Worm (Caenorhabditis elegans) whole organism, midembryonic: ENCODE results near the gene spin-3.

Experiments used
- T22C8.4 ChIP-seq: fragments of 200-800 bp; sonication (Bioruptor generic); IDR thresholded peaks from 2 replicates; pipeline ENCODE4 v1.3.6; 2022; ENCODE audit warnings: missing genetic modification characterization, missing compliant biosample characterization
- cog-1 ChIP-seq: sonication (generic microtip); optimal IDR thresholded peaks from 2 replicates; lab custom pipeline; 2016; ENCODE audit warnings: missing genetic modification characterization, missing compliant biosample characterization
- flt-1 ChIP-seq: fragments of 200-800 bp; sonication (Bioruptor generic); IDR thresholded peaks from 2 replicates; pipeline ENCODE4 v1.3.6; 2022; ENCODE audit warnings: missing genetic modification characterization, missing compliant biosample characterization
- klf-2 ChIP-seq: fragments of 200-800 bp; sonication (Bioruptor generic); conservative IDR thresholded peaks from 2 replicates; pipeline ENCODE4 v1.3.6; 2022; ENCODE audit warnings: missing genetic modification reagents, missing genetic modification characterization, missing compliant biosample characterization
- med-1 ChIP-seq: sonication (generic microtip); optimal IDR thresholded peaks from 2 replicates; lab custom pipeline; 2017; ENCODE audit warnings: missing genetic modification characterization, mild to moderate bottlenecking, missing compliant biosample characterization, antibody characterized with exemption, missing genetic modification reagents; ENCODE audit not compliant: insufficient read depth
- ref-1 ChIP-seq: fragments of 200-800 bp; sonication (Bioruptor generic); conservative IDR thresholded peaks from 2 replicates; pipeline ENCODE4 v1.3.6; 2022; ENCODE audit warnings: missing genetic modification reagents, missing genetic modification characterization, missing compliant biosample characterization
- tab-1 ChIP-seq: fragments of 200-800 bp; sonication (Bioruptor generic); IDR thresholded peaks from 2 replicates; pipeline ENCODE4 v1.3.6; 2022; ENCODE audit warnings: missing genetic modification characterization, missing compliant biosample characterization
- ztf-23 ChIP-seq: fragments of 200-800 bp; sonication (Bioruptor generic); IDR thresholded peaks from 2 replicates; pipeline ENCODE4 v1.3.6; 2022; ENCODE audit warnings: missing genetic modification reagents, missing genetic modification characterization, missing compliant biosample characterization
- ztf-29 ChIP-seq: fragments of 200-800 bp; sonication (Bioruptor generic); IDR thresholded peaks from 2 replicates; pipeline ENCODE4 v1.3.6; 2022; ENCODE audit warnings: missing genetic modification reagents, missing genetic modification characterization, missing compliant biosample characterization

spin-3 gene

ce11 chrX:13129949-13130348 lies at the start of gene spin-3:
Gene spin-3 (plus strand): TSS chrX:13130249.
- TF ChIP-seq klf-2 (GFP tag; lab: Robert Waterston, UW), result no peak
- TF ChIP-seq flt-1 (GFP tag; lab: Robert Waterston, UW), result no peak
- no peak for TF ChIP-seq ref-1 (GFP tag; lab: Robert Waterston, UW)
- no peak for TF ChIP-seq cog-1 (tag; lab: Kevin White, UChicago)
- TF ChIP-seq tab-1 (GFP tag; lab: Robert Waterston, UW), result no peak
- no peak for TF ChIP-seq T22C8.4
- no peak for TF ChIP-seq med-1 (GFP tag; lab: Kevin White, UChicago)
- TF ChIP-seq ztf-23, result no peak
- TF ChIP-seq ztf-29 (GFP tag; lab: Robert Waterston, UW), result no peak

- TF ChIP-seq ref-1 (GFP tag; lab: Robert Waterston, UW) (no peak), T22C8.4 (no peak)
These were observed 47.7 kb upstream of the spin-3 start, which contains the start of gene str-10 for ce11 chrX:13082326-13082725. Gene str-10 (plus strand): TSS chrX:13082626.

DNA sequence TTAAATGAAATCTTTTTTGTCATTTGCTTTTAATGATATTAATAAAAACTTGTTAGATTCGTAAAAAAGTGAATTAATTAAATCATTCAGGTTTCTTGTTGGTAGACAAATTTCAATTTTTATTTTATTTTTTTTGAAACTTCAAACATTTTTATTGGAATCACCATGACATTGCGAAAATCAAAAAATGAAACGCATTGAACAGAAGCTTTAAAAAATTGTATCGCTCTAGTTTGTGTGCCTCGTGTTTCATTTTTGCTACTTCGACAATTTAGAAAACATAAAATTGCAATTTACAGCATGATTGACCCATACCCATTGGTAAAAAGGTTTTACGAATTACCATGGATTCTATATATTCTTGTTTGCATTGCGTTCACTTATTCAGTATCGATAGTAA lies 45.8 kb upstream of the spin-3 start, which contains the start of gene R03G8.1:
Gene R03G8.1, plus strand, starts transcription at position 301 of the 400 bp plus-strand sequence.
- TF ChIP-seq klf-2 (GFP tag; lab: Robert Waterston, UW), result no peak
- TF ChIP-seq tab-1 (GFP tag; lab: Robert Waterston, UW), result no peak
- TF ChIP-seq flt-1 (GFP tag; lab: Robert Waterston, UW), result no peak
- TF ChIP-seq ref-1 (GFP tag; lab: Robert Waterston, UW), result no peak
- no peak for TF ChIP-seq ztf-23
- no peak for TF ChIP-seq ztf-29 (GFP tag; lab: Robert Waterston, UW)
- TF ChIP-seq T22C8.4, result no peak
- TF ChIP-seq cog-1 (tag; lab: Kevin White, UChicago), result no peak
- no peak for TF ChIP-seq med-1 (GFP tag; lab: Kevin White, UChicago)

- TF ChIP-seq klf-2 (GFP tag; lab: Robert Waterston, UW) (no peak), flt-1 (GFP tag; lab: Robert Waterston, UW) (no peak), ref-1 (GFP tag; lab: Robert Waterston, UW) (no peak), ztf-23 (no peak), cog-1 (tag; lab: Kevin White, UChicago) (no peak), ztf-29 (GFP tag; lab: Robert Waterston, UW) (no peak), T22C8.4 (no peak), tab-1 (GFP tag; lab: Robert Waterston, UW) (no peak), med-1 (GFP tag; lab: Kevin White, UChicago) (no peak)
These were observed 41.5 kb upstream of the spin-3 start for ce11 chrX:13088539-13088938.

ce11 chrX:13090665-13091064 lies 39.4 kb upstream of the spin-3 start, which contains the start of gene R03G8.3:
Gene R03G8.3 (plus strand): TSS chrX:13090965.
- TF ChIP-seq T22C8.4, result no peak

ce11 chrX:13091199-13091598 lies 38.9 kb upstream of the spin-3 start:
- no peak for TF ChIP-seq med-1 (GFP tag; lab: Kevin White, UChicago)
- TF ChIP-seq klf-2 (GFP tag; lab: Robert Waterston, UW), result no peak
- TF ChIP-seq T22C8.4, result no peak
- no peak for TF ChIP-seq ztf-23
- no peak for TF ChIP-seq cog-1 (tag; lab: Kevin White, UChicago)
- no peak for TF ChIP-seq tab-1 (GFP tag; lab: Robert Waterston, UW)
- TF ChIP-seq ref-1 (GFP tag; lab: Robert Waterston, UW), result no peak
- no peak for TF ChIP-seq ztf-29 (GFP tag; lab: Robert Waterston, UW)
- TF ChIP-seq flt-1 (GFP tag; lab: Robert Waterston, UW), result no peak

- TF ChIP-seq ztf-23 (no peak), T22C8.4 (no peak), ref-1 (GFP tag; lab: Robert Waterston, UW) (no peak), flt-1 (GFP tag; lab: Robert Waterston, UW) (no peak), klf-2 (GFP tag; lab: Robert Waterston, UW) (no peak), tab-1 (GFP tag; lab: Robert Waterston, UW) (no peak), cog-1 (tag; lab: Kevin White, UChicago) (no peak), ztf-29 (GFP tag; lab: Robert Waterston, UW) (no peak), med-1 (GFP tag; lab: Kevin White, UChicago) (no peak)
These were observed 29.6 kb upstream of the spin-3 start, which contains the start of gene R03G8.6 for ce11 chrX:13100410-13100809. Gene R03G8.6 (minus strand): TSS chrX:13100510.

DNA sequence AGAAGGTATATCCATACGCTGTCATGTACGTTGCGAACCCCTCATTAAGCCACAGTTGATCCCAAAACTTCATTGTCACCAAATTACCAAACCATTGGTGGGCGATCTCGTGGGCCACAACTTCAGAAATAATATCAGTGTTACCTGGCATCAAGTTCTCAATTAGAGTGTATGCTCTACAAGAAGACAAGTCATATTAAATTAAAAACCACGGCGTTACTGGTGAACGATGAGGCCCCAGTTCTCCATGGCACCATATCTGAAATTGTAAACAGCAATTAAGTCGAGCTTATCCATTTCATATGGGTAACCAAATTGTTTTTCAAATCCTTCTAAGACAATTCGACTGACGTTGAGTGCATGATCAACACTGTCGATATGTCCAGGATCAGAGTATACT lies 27.2 kb upstream of the spin-3 start:
- TF ChIP-seq ztf-29 (GFP tag; lab: Robert Waterston, UW), result no peak
- no peak for TF ChIP-seq cog-1 (tag; lab: Kevin White, UChicago)
- TF ChIP-seq ztf-23, result no peak
- no peak for TF ChIP-seq T22C8.4
- TF ChIP-seq tab-1 (GFP tag; lab: Robert Waterston, UW), result no peak
- no peak for TF ChIP-seq ref-1 (GFP tag; lab: Robert Waterston, UW)
- TF ChIP-seq klf-2 (GFP tag; lab: Robert Waterston, UW), result no peak

DNA sequence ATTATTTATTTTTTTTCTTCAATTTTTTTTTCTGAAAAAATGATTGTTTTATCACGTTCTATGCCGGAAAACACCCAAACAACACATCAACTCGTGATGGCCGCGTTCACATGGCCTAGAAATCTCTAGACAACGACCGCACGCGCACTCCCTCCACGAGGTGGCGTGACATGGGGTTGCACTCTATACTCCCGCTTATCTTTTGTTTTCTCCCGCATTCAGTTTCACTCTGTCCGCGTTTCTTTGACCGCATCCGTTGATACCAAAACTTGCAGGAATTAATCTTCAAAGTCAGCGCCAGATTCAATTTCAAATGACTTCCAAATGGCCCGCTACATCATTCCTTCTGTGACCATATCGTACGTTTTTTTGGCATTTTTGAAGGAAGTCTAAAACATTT lies 25.1 kb upstream of the spin-3 start, which contains the start of gene F17H10.1:
Gene F17H10.1, plus strand, starts transcription at position 276 of the 400 bp plus-strand sequence.
- TF ChIP-seq ztf-29 (GFP tag; lab: Robert Waterston, UW) (no peak), flt-1 (GFP tag; lab: Robert Waterston, UW) (peak; percentile 65; the same call in 1 of the 2 replicates)

- no peak for TF ChIP-seq ztf-29 (GFP tag; lab: Robert Waterston, UW)
- no peak for TF ChIP-seq klf-2 (GFP tag; lab: Robert Waterston, UW)
- no peak for TF ChIP-seq cog-1 (tag; lab: Kevin White, UChicago)
- no peak for TF ChIP-seq ztf-23
- TF ChIP-seq ref-1 (GFP tag; lab: Robert Waterston, UW), result no peak
- TF ChIP-seq tab-1 (GFP tag; lab: Robert Waterston, UW), result no peak
- TF ChIP-seq flt-1 (GFP tag; lab: Robert Waterston, UW), result no peak
- no peak for TF ChIP-seq med-1 (GFP tag; lab: Kevin White, UChicago)
- no peak for TF ChIP-seq T22C8.4
These were observed 23.8 kb upstream of the spin-3 start for ce11 chrX:13106177-13106761.
